Fruit fly (Drosophila melanogaster) whole organism, embryonic: ENCODE measurements around the gene bsk.

Experiments
- CG12155 ChIP-seq: fragments of 200-800 bp; sonication (Bioruptor generic); optimal IDR thresholded peaks from 3 replicates; lab custom pipeline; 2016; ENCODE audit warnings: missing biosample characterization, missing genetic modification characterization
- CG15514 ChIP-seq: fragments of 200-800 bp; sonication (Bioruptor generic); optimal IDR thresholded peaks from 3 replicates; lab custom pipeline; 2017; ENCODE audit warnings: missing biosample characterization, missing genetic modification characterization, mild to moderate bottlenecking, moderate library complexity, missing genetic modification reagents
- CG7987 ChIP-seq: fragments of 200-800 bp; sonication (Bioruptor generic); optimal IDR thresholded peaks from 2 replicates; lab custom pipeline; 2018; ENCODE audit warnings: missing biosample characterization, mild to moderate bottlenecking, missing genetic modification characterization, moderate library complexity
- CG8359 ChIP-seq: fragments of 200-800 bp; sonication (Bioruptor generic); optimal IDR thresholded peaks from 2 replicates; lab custom pipeline; 2017; ENCODE audit warnings: missing biosample characterization, mild to moderate bottlenecking, missing genetic modification characterization, borderline replicate concordance
- H15 ChIP-seq: fragments of 200-800 bp; sonication (Bioruptor generic); IDR thresholded peaks from 3 replicates; pipeline ENCODE4 v1.3.6; 2022; ENCODE audit warnings: missing biosample characterization, missing genetic modification characterization
- cad ChIP-seq: fragments of >200 bp; optimal IDR thresholded peaks from 2 replicates; lab custom pipeline; 2017; ENCODE audit warnings: missing biosample characterization, missing genetic modification characterization
- h ChIP-seq: fragments of >200 bp; optimal IDR thresholded peaks from 2 replicates; lab custom pipeline; 2017
- nerfin-2 ChIP-seq: fragments of 200-800 bp; sonication (Bioruptor generic); IDR thresholded peaks from 2 replicates; pipeline ENCODE4 v1.3.6; 2022; ENCODE audit warnings: missing biosample characterization, missing genetic modification characterization; ENCODE audit not compliant: partially characterized antibody
- prd ChIP-seq, 3 experiments: fragments of >200 bp in 2 of 3; fragments of 200-800 bp in 1 of 3; sonication (Bioruptor generic) in 1 of 3; optimal IDR thresholded peaks in 2 of 3; IDR thresholded peaks in 1 of 3; 2 replicates in 2 of 3; 3 replicates in 1 of 3; pipeline versions ENCODE4 v1.3.6 to Lab custom; 2017 to 2022; ENCODE audit warnings: missing biosample characterization in 1 of 3, missing genetic modification characterization in 1 of 3

DNA sequence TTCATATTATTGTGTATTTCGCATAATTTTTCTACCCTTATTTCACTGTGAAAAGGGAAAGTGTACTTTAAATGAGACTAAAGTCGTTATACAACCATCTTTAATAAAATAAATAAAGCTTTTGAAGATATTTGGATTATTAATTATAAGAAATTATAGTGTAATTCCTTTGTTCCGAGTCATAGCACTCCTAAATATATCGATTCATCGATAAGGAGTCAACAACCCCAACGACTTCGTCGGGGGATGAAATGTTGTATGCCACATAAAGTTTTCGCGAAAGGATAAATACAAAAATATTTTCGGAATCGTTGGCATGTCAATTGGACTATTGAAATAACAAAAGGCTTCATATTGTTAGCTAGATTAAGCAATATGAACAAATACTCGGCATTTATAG is 1.3 kb upstream of the bsk start, which contains the start of gene Ror:
- no peak for TF ChIP-seq CG7987 (GFP tag; lab: Kevin White, UChicago)
- no peak for TF ChIP-seq prd (optimal IDR thresholded peaks at IDR 0.05; lab: Kevin White, UChicago)
- TF ChIP-seq prd (GFP tag; IDR thresholded peaks at IDR 0.05; lab: Robert Waterston, UW) = no peak
- no peak for TF ChIP-seq CG12155 (GFP tag; lab: Kevin White, UChicago)
- no peak for TF ChIP-seq CG15514 (GFP tag; lab: Kevin White, UChicago)
- no peak for TF ChIP-seq h (lab: Kevin White, UChicago)
- no peak for TF ChIP-seq H15 (GFP tag; lab: Robert Waterston, UW)
- no peak for TF ChIP-seq nerfin-2 (GFP tag; lab: Robert Waterston, UW)
- TF ChIP-seq cad (GFP tag; lab: Kevin White, UChicago) = no peak
- TF ChIP-seq CG8359 = no peak
